Worm (Caenorhabditis elegans) whole organism, L1 larva: Measurements from ENCODE around the gene F29C4.4.
A peak's percentile ranks its signal among the peaks of the same experiment; 100 is the strongest.

Experiments used
- C04F5.9 ChIP-seq: sonication (generic microtip); optimal IDR thresholded peaks from 2 replicates; lab custom pipeline; 2016; ENCODE audit warnings: missing genetic modification characterization, missing compliant biosample characterization
- C16A3.4 ChIP-seq: fragments of 150-350 bp; optimal IDR thresholded peaks from 2 replicates; lab custom pipeline; 2014; ENCODE audit warnings: missing biosample characterization, missing genetic modification characterization
- F16B12.6 ChIP-seq: fragments of 150-350 bp; optimal IDR thresholded peaks from 2 replicates; lab custom pipeline; 2014; ENCODE audit warnings: missing biosample characterization, missing genetic modification characterization
- Y116A8C.19 ChIP-seq: sonication (generic microtip); optimal IDR thresholded peaks from 2 replicates; lab custom pipeline; 2016; ENCODE audit warnings: missing compliant biosample characterization, missing genetic modification characterization, borderline replicate concordance
- aly-2 ChIP-seq: fragments of 150-350 bp; optimal IDR thresholded peaks from 2 replicates; lab custom pipeline; 2014; ENCODE audit warnings: missing biosample characterization, missing genetic modification characterization
- ama-1 ChIP-seq: fragments of 150-350 bp; optimal IDR thresholded peaks from 2 replicates; lab custom pipeline; 2014
- ceh-82 ChIP-seq, 3 experiments: fragments of 150-350 bp in 1 of 3; sonication (generic microtip) in 2 of 3; optimal IDR thresholded peaks; 2 replicates each; lab custom pipeline; 2014 to 2017; ENCODE audit warnings: missing biosample characterization in 3 of 3, missing genetic modification characterization in 3 of 3
- ceh-88 ChIP-seq: fragments of 200-800 bp; sonication (Bioruptor generic); IDR thresholded peaks from 2 replicates; pipeline ENCODE4 v1.3.6; 2022; ENCODE audit warnings: missing genetic modification characterization, missing compliant biosample characterization
- dpl-1 ChIP-seq, 3 experiments: fragments of 150-350 bp in 2 of 3; sonication (generic microtip) in 1 of 3; optimal IDR thresholded peaks; 2 replicates each; lab custom pipeline; 2014 to 2017; ENCODE audit warnings: missing biosample characterization in 3 of 3, missing genetic modification characterization in 3 of 3, missing genetic modification reagents in 3 of 3
- dsc-1 ChIP-seq: sonication (generic microtip); optimal IDR thresholded peaks from 2 replicates; lab custom pipeline; 2016; ENCODE audit warnings: mild to moderate bottlenecking, missing genetic modification characterization, missing compliant biosample characterization
- efl-1 ChIP-seq, 4 experiments: fragments of 150-350 bp; optimal IDR thresholded peaks in 3 of 4; peaks in 1 of 4; 1 replicate in 1 of 4; 2 replicates in 3 of 4; lab custom pipeline; 2014; ENCODE audit warnings: missing biosample characterization in 2 of 4, missing genetic modification characterization in 2 of 4, missing genetic modification reagents in 2 of 4
- efl-3 ChIP-seq: fragments of 200-800 bp; sonication (Bioruptor generic); optimal IDR thresholded peaks from 2 replicates; lab custom pipeline; 2018; ENCODE audit warnings: mild to moderate bottlenecking, missing genetic modification characterization, missing compliant biosample characterization
- egl-13 ChIP-seq: sonication (generic microtip); optimal IDR thresholded peaks from 2 replicates; lab custom pipeline; 2016; ENCODE audit warnings: missing genotype, missing genetic modification reagents, missing genetic modification characterization, missing compliant biosample characterization
- ets-5 ChIP-seq: fragments of 200-800 bp; sonication (Bioruptor generic); IDR thresholded peaks from 2 replicates; pipeline ENCODE4 v1.3.6; 2022; ENCODE audit warnings: missing genetic modification characterization, missing compliant biosample characterization
- fkh-8 ChIP-seq: sonication (generic microtip); optimal IDR thresholded peaks from 2 replicates; lab custom pipeline; 2016; ENCODE audit warnings: mild to moderate bottlenecking, missing genetic modification characterization, missing compliant biosample characterization
- hlh-17 ChIP-seq: fragments of 200-800 bp; sonication (Bioruptor generic); optimal IDR thresholded peaks from 2 replicates; lab custom pipeline; 2018; ENCODE audit warnings: missing genetic modification characterization, mild to moderate bottlenecking, missing compliant biosample characterization, moderate library complexity, borderline replicate concordance
- hlh-4 ChIP-seq: sonication (generic microtip); optimal IDR thresholded peaks from 2 replicates; lab custom pipeline; 2016; ENCODE audit warnings: mild to moderate bottlenecking, missing genetic modification characterization, missing compliant biosample characterization
- hpl-2 ChIP-seq: fragments of 150-350 bp; optimal IDR thresholded peaks from 2 replicates; lab custom pipeline; 2014; ENCODE audit warnings: missing biosample characterization, missing genetic modification reagents, missing genetic modification characterization
- irx-1 ChIP-seq: sonication (generic microtip); optimal IDR thresholded peaks from 2 replicates; lab custom pipeline; 2016; ENCODE audit warnings: missing genetic modification characterization, missing compliant biosample characterization
- isw-1 ChIP-seq: fragments of 200-800 bp; sonication (Bioruptor generic); IDR thresholded peaks from 2 replicates; pipeline ENCODE4 v1.3.6; 2022; ENCODE audit warnings: missing genetic modification characterization, missing compliant biosample characterization
- jun-1 ChIP-seq: fragments of 150-350 bp; optimal IDR thresholded peaks from 2 replicates; lab custom pipeline; 2014; ENCODE audit warnings: missing biosample characterization, missing genetic modification reagents, missing genetic modification characterization
- lin-13 ChIP-seq: fragments of 150-350 bp; optimal IDR thresholded peaks from 2 replicates; lab custom pipeline; 2014; ENCODE audit warnings: missing biosample characterization, missing genetic modification reagents, missing genetic modification characterization
- lin-14 ChIP-seq: fragments of 200-800 bp; sonication (Bioruptor generic); optimal IDR thresholded peaks from 2 replicates; lab custom pipeline; 2018; ENCODE audit warnings: mild to moderate bottlenecking, missing genetic modification characterization, moderate library complexity, missing compliant biosample characterization
- lin-15B ChIP-seq: fragments of 150-350 bp; sonication (generic microtip); optimal IDR thresholded peaks from 3 replicates; lab custom pipeline; 2014; ENCODE audit warnings: missing biosample characterization, missing genetic modification characterization
- lin-35 ChIP-seq, 2 experiments: fragments of 150-350 bp; optimal IDR thresholded peaks; 2 replicates each; lab custom pipeline; 2014; ENCODE audit warnings: missing biosample characterization in 2 of 2, missing genetic modification characterization in 2 of 2, missing genetic modification reagents in 2 of 2
- lsy-2 ChIP-seq, 2 experiments: fragments of 150-350 bp; optimal IDR thresholded peaks; 2 replicates each; lab custom pipeline; 2014; ENCODE audit warnings: missing biosample characterization in 2 of 2, missing genetic modification characterization in 2 of 2
- mab-9 ChIP-seq: fragments of 200-800 bp; sonication (Bioruptor generic); IDR thresholded peaks from 2 replicates; pipeline ENCODE4 v1.3.6; 2022; ENCODE audit warnings: missing genetic modification reagents, missing genetic modification characterization, missing compliant biosample characterization
- mdl-1 ChIP-seq, 2 experiments: fragments of 150-350 bp; optimal IDR thresholded peaks; 2 replicates each; lab custom pipeline; 2014 to 2017; ENCODE audit warnings: missing biosample characterization in 2 of 2, missing genetic modification characterization in 2 of 2, inconsistent platforms in 1 of 2
- nhr-11 ChIP-seq: fragments of 150-350 bp; optimal IDR thresholded peaks from 2 replicates; lab custom pipeline; 2014; ENCODE audit warnings: missing biosample characterization, missing genetic modification characterization
- nhr-12 ChIP-seq: sonication (generic microtip); optimal IDR thresholded peaks from 2 replicates; lab custom pipeline; 2017; ENCODE audit warnings: missing biosample characterization, missing genetic modification characterization
- nhr-19 ChIP-seq: fragments of 200-800 bp; sonication (Bioruptor generic); conservative IDR thresholded peaks from 2 replicates; pipeline ENCODE4 v1.3.6; 2022; ENCODE audit warnings: missing genetic modification characterization, missing compliant biosample characterization
- nhr-20 ChIP-seq: sonication (generic microtip); optimal IDR thresholded peaks from 2 replicates; lab custom pipeline; 2016; ENCODE audit warnings: mild to moderate bottlenecking, missing genetic modification characterization, missing compliant biosample characterization
- nhr-47 ChIP-seq: sonication (generic microtip); optimal IDR thresholded peaks from 2 replicates; lab custom pipeline; 2016; ENCODE audit warnings: mild to moderate bottlenecking, missing genetic modification characterization, moderate library complexity, missing compliant biosample characterization
- nhr-71 ChIP-seq: sonication (generic microtip); optimal IDR thresholded peaks from 2 replicates; lab custom pipeline; 2016; ENCODE audit warnings: mild to moderate bottlenecking, missing genetic modification characterization, moderate library complexity, missing compliant biosample characterization
- nhr-76 ChIP-seq: sonication (generic microtip); optimal IDR thresholded peaks from 2 replicates; lab custom pipeline; 2017; ENCODE audit warnings: missing biosample characterization, missing genetic modification characterization
- nhr-77 ChIP-seq: fragments of 150-350 bp; optimal IDR thresholded peaks from 2 replicates; lab custom pipeline; 2014; ENCODE audit warnings: missing biosample characterization, missing genetic modification characterization
- nhr-84 ChIP-seq: sonication (generic microtip); optimal IDR thresholded peaks from 2 replicates; lab custom pipeline; 2017; ENCODE audit warnings: missing biosample characterization, missing genetic modification characterization
- nhr-85 ChIP-seq: sonication (generic microtip); peaks from one replicate; lab custom pipeline; 2016; ENCODE audit warnings: missing genetic modification characterization, inconsistent platforms, missing compliant biosample characterization
- nhr-90 ChIP-seq: sonication (generic microtip); optimal IDR thresholded peaks from 2 replicates; lab custom pipeline; 2016; ENCODE audit warnings: mild to moderate bottlenecking, missing genetic modification characterization, missing compliant biosample characterization; ENCODE audit not compliant: poor library complexity
- pax-3 ChIP-seq: fragments of 200-800 bp; sonication (Bioruptor generic); optimal IDR thresholded peaks from 2 replicates; lab custom pipeline; 2018; ENCODE audit warnings: mild to moderate bottlenecking, missing genetic modification characterization, moderate library complexity, missing compliant biosample characterization
- skn-1 ChIP-seq: fragments of 150-350 bp; optimal IDR thresholded peaks from 2 replicates; lab custom pipeline; 2014; ENCODE audit warnings: missing biosample characterization, missing genetic modification characterization
- snu-23 ChIP-seq: sonication (generic microtip); optimal IDR thresholded peaks from 2 replicates; lab custom pipeline; 2016; ENCODE audit warnings: missing genetic modification characterization, missing compliant biosample characterization
- swsn-7 ChIP-seq: sonication (generic microtip); optimal IDR thresholded peaks from 2 replicates; lab custom pipeline; 2016; ENCODE audit warnings: missing genetic modification characterization, missing compliant biosample characterization
- tbx-2 ChIP-seq: sonication (generic microtip); optimal IDR thresholded peaks from 2 replicates; lab custom pipeline; 2016; ENCODE audit warnings: missing genetic modification characterization, missing compliant biosample characterization
- tlp-1 ChIP-seq: fragments of 150-350 bp; optimal IDR thresholded peaks from 2 replicates; lab custom pipeline; 2014; ENCODE audit warnings: missing biosample characterization, missing genetic modification characterization
- unc-130 ChIP-seq: fragments of 150-350 bp; optimal IDR thresholded peaks from 2 replicates; lab custom pipeline; 2017; ENCODE audit warnings: missing biosample characterization, missing genetic modification characterization, inconsistent platforms
- unc-86 ChIP-seq: sonication (generic microtip); optimal IDR thresholded peaks from 2 replicates; lab custom pipeline; 2016; ENCODE audit warnings: missing genetic modification characterization, missing compliant biosample characterization
- unc-98 ChIP-seq: fragments of 200-800 bp; sonication (Bioruptor generic); IDR thresholded peaks from 2 replicates; pipeline ENCODE4 v1.3.6; 2022; ENCODE audit warnings: missing genetic modification characterization, missing compliant biosample characterization
- xbp-1 ChIP-seq: sonication (generic microtip); optimal IDR thresholded peaks from 2 replicates; lab custom pipeline; 2016; ENCODE audit warnings: missing genetic modification characterization, missing compliant biosample characterization
- ztf-11 ChIP-seq, 2 experiments: sonication (generic microtip); optimal IDR thresholded peaks; 2 replicates each; lab custom pipeline; 2016 to 2017; ENCODE audit warnings: missing genetic modification characterization in 2 of 2, missing biosample characterization in 1 of 2, missing compliant biosample characterization in 1 of 2

F29C4.4 gene

ce11 chrIV:125881-126781 lies 14.7 kb downstream of the F29C4.4 start, which contains the start of the genes grld-1 and cox-6C:
Gene grld-1 (minus strand): TSS chrIV:125931.
Gene cox-6C (plus strand): TSS chrIV:126731.
- TF ChIP-seq F16B12.6 (tag; lab: Kevin White, UChicago), result peak; percentile 86
- peak; percentile 19 for TF ChIP-seq egl-13 (tag; lab: Kevin White, UChicago)
- peak; percentile 26 for TF ChIP-seq aly-2 (tag; lab: Kevin White, UChicago)
- TF ChIP-seq Y116A8C.19 (tag; lab: Kevin White, UChicago), result no peak
- no peak for TF ChIP-seq C04F5.9 (tag; lab: Kevin White, UChicago)
- no peak for TF ChIP-seq ets-5 (GFP tag; lab: Robert Waterston, UW)
- peak; percentile 64 for TF ChIP-seq dsc-1 (tag; lab: Kevin White, UChicago)
- no peak for TF ChIP-seq hlh-4 (tag; lab: Kevin White, UChicago)
- peak; percentile 67 for TF ChIP-seq tbx-2 (tag; lab: Kevin White, UChicago)
- peak; percentile 46 to 70 (median 54) for TF ChIP-seq dpl-1 (GFP tag; optimal IDR thresholded peaks at IDR 0.05; lab: Kevin White, UChicago)
- 0 out of 2 replicates have a peak, but pooled peaks have one; percentile 16 for TF ChIP-seq unc-98 (GFP tag; lab: Robert Waterston, UW)
- TF ChIP-seq ztf-11 (tag; optimal IDR thresholded peaks at IDR 0.05; lab: Kevin White, UChicago), result peak in 1 of 2 experiments; percentile 6
- TF ChIP-seq tlp-1, result no peak
- peak; percentile 58 for TF ChIP-seq lin-13 (GFP tag; lab: Kevin White, UChicago)
- TF ChIP-seq lsy-2 (tag; optimal IDR thresholded peaks at IDR 0.05; lab: Kevin White, UChicago), result peak; percentile 94 to 98
- peak in 1 of 2 experiments; percentile 52 for TF ChIP-seq mdl-1 (tag; optimal IDR thresholded peaks at IDR 0.05; lab: Kevin White, UChicago)
- TF ChIP-seq hlh-17 (GFP tag; lab: Kevin White, UChicago), result no peak
- no peak for TF ChIP-seq nhr-76
- TF ChIP-seq mab-9, result 0 out of 2 replicates have a peak, but pooled peaks have one; percentile 32
- TF ChIP-seq lin-35 (GFP tag; optimal IDR thresholded peaks at IDR 0.05; lab: Kevin White, UChicago), result peak; percentile 66 to 71
- peak; percentile 79 for TF ChIP-seq nhr-47
- no peak for TF ChIP-seq nhr-84
- no peak for TF ChIP-seq pax-3
- TF ChIP-seq xbp-1 (tag; lab: Kevin White, UChicago), result peak; percentile 69
- no peak for TF ChIP-seq nhr-12 (tag; lab: Kevin White, UChicago)
- TF ChIP-seq lin-15B (tag; lab: Kevin White, UChicago), result peak; percentile 16
- peak; percentile 46 for TF ChIP-seq nhr-90 (tag; lab: Kevin White, UChicago)
- TF ChIP-seq unc-130 (tag; lab: Kevin White, UChicago), result peak; percentile 60
- peak; percentile 70 for TF ChIP-seq nhr-85 (tag; lab: Kevin White, UChicago)
- TF ChIP-seq nhr-11 (tag; lab: Kevin White, UChicago), result no peak
- TF ChIP-seq unc-86 (tag; lab: Kevin White, UChicago), result peak; percentile 75
- peak; percentile 52 for TF ChIP-seq nhr-19
- TF ChIP-seq C16A3.4, result peak; percentile 60
- TF ChIP-seq nhr-20 (tag; lab: Kevin White, UChicago), result peak; percentile 71
- no peak for TF ChIP-seq hpl-2 (GFP tag; lab: Kevin White, UChicago)
- TF ChIP-seq ceh-82 (tag; optimal IDR thresholded peaks at IDR 0.05; lab: Kevin White, UChicago), result peak; percentile 24 to 55 (median 31)
- peak; percentile 38 for TF ChIP-seq skn-1
- peak; percentile 48 for TF ChIP-seq irx-1
- TF ChIP-seq isw-1, result peak; percentile 68
- TF ChIP-seq swsn-7 (tag; lab: Kevin White, UChicago), result peak; percentile 73
- peak; percentile 7 for TF ChIP-seq jun-1 (tag; lab: Kevin White, UChicago)
- peak; percentile 75 for TF ChIP-seq lin-14 (GFP tag; lab: Kevin White, UChicago)
- TF ChIP-seq ceh-88 (GFP tag; lab: Robert Waterston, UW), result no peak
- TF ChIP-seq ama-1 (lab: Kevin White, UChicago), result no peak
- peak; percentile 41 for TF ChIP-seq nhr-77 (tag; lab: Kevin White, UChicago)
- peak; percentile 85 for TF ChIP-seq nhr-71 (tag; lab: Kevin White, UChicago)
- no peak for TF ChIP-seq efl-3 (GFP tag; lab: Kevin White, UChicago)
- peak; percentile 53 to 59 for TF ChIP-seq efl-1 (optimal IDR thresholded peaks at IDR 0.05; lab: Kevin White, UChicago)
- peak; percentile 55 to 90 for TF ChIP-seq efl-1 (GFP tag; optimal IDR thresholded peaks at IDR 0.05 in 1 of 2; lab: Kevin White, UChicago)
- TF ChIP-seq fkh-8, result peak; percentile 76
- peak; percentile 83 for TF ChIP-seq snu-23 (GFP tag; lab: Kevin White, UChicago)
